Fruit fly (Drosophila melanogaster): Measurements from ENCODE around the gene AOX1.

- TF ChIP-seq psq (optimal IDR thresholded peaks at IDR 0.05) (no peak), EcR (GFP tag; optimal IDR thresholded peaks at IDR 0.05) (no peak), CG8478 (optimal IDR thresholded peaks at IDR 0.05) (no peak), Dll (optimal IDR thresholded peaks at IDR 0.05) (no peak), pan (optimal IDR thresholded peaks at IDR 0.05) (no peak)
Measured at dm6 chr3R:15482858-15483257, 54.2 kb downstream of the AOX1 start, which contains the start of gene Rh6.
